Worm (Caenorhabditis elegans): Measurements from ENCODE around the gene pho-13.

pho-13 gene

ce11 chrII:8806921-8807320, at the start of gene pho-13:
pho-13 (minus strand) TSS chrII:8807021.
- TF ChIP-seq B0310.2 (tag; optimal IDR thresholded peaks at IDR 0.05): no peak
- TF ChIP-seq ceh-36 (tag; optimal IDR thresholded peaks at IDR 0.05): no peak
- TF ChIP-seq sea-1 (GFP tag; conservative IDR thresholded peaks at IDR 0.05): no peak
- TF ChIP-seq tbx-37 (GFP tag; conservative IDR thresholded peaks at IDR 0.05): no peak
- no peak for TF ChIP-seq hnd-1 (tag; optimal IDR thresholded peaks at IDR 0.05)
- TF ChIP-seq F13C5.2 (tag; optimal IDR thresholded peaks at IDR 0.05): no peak
- no peak for TF ChIP-seq hmbx-1 (tag; optimal IDR thresholded peaks at IDR 0.05)
- TF ChIP-seq scrt-1 (GFP tag; IDR thresholded peaks at IDR 0.05): no peak
- TF ChIP-seq flt-1 (GFP tag; IDR thresholded peaks at IDR 0.05): no peak
- no peak for TF ChIP-seq tbx-11 (GFP tag; IDR thresholded peaks at IDR 0.05)

DNA sequence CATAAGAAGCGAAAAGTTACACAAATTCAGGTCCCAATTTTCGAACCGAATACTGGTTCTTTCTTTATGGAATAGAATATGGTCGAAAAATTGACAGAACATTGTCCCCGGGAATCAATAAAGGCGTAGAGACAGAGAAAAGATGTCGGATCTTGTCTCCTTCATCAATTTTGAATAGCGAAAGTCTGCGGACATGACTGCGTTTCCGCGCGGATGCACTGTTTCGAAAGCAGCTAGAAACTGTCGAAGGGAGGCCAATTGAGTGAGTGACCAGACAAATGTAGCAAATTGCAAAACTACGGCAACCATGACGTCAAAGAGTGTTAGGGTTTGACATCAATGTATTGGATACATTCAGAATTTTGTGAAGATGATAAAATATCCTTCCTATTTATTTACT, 49.7 kb upstream of the pho-13 start:
- TF ChIP-seq flt-1 (GFP tag; IDR thresholded peaks at IDR 0.05) (no peak), B0310.2 (tag; optimal IDR thresholded peaks at IDR 0.05) (no peak), ceh-36 (tag; optimal IDR thresholded peaks at IDR 0.05) (no peak), hmg-4 (GFP tag; optimal IDR thresholded peaks at IDR 0.05) (no peak), sea-1 (GFP tag; conservative IDR thresholded peaks at IDR 0.05) (no peak), pes-1 (GFP tag; IDR thresholded peaks at IDR 0.05) (no peak), scrt-1 (GFP tag; IDR thresholded peaks at IDR 0.05) (no peak), tbx-37 (GFP tag; conservative IDR thresholded peaks at IDR 0.05) (no peak), aly-1 (tag; optimal IDR thresholded peaks at IDR 0.05) (no peak)

- no peak for TF ChIP-seq aly-1 (tag; optimal IDR thresholded peaks at IDR 0.05)
- TF ChIP-seq sea-1 (GFP tag; conservative IDR thresholded peaks at IDR 0.05): no peak
- TF ChIP-seq ceh-13 (GFP tag; optimal IDR thresholded peaks at IDR 0.05): no peak
- no peak for TF ChIP-seq ama-1 (optimal IDR thresholded peaks at IDR 0.05)
- no peak for TF ChIP-seq hmbx-1 (tag; optimal IDR thresholded peaks at IDR 0.05)
- no peak for TF ChIP-seq tbx-37 (GFP tag; conservative IDR thresholded peaks at IDR 0.05)
- TF ChIP-seq pes-1 (GFP tag; IDR thresholded peaks at IDR 0.05): no peak
- TF ChIP-seq ceh-36 (tag; optimal IDR thresholded peaks at IDR 0.05): no peak
- no peak for TF ChIP-seq B0310.2 (tag; optimal IDR thresholded peaks at IDR 0.05)
- no peak for TF ChIP-seq hmg-4 (GFP tag; optimal IDR thresholded peaks at IDR 0.05)
- no peak for TF ChIP-seq F13C5.2 (tag; optimal IDR thresholded peaks at IDR 0.05)
- TF ChIP-seq scrt-1 (GFP tag; IDR thresholded peaks at IDR 0.05): no peak
Observed at ce11 chrII:8854874-8855273, 48.1 kb upstream of the pho-13 start.

ce11 chrII:8853960-8854359, 47.1 kb upstream of the pho-13 start:
- TF ChIP-seq ceh-36 (tag; optimal IDR thresholded peaks at IDR 0.05): no peak
- TF ChIP-seq F13C5.2 (tag; optimal IDR thresholded peaks at IDR 0.05): no peak
- TF ChIP-seq sea-1 (GFP tag; conservative IDR thresholded peaks at IDR 0.05): no peak
- TF ChIP-seq ama-1 (optimal IDR thresholded peaks at IDR 0.05): no peak
- no peak for TF ChIP-seq tbx-37 (GFP tag; conservative IDR thresholded peaks at IDR 0.05)
- TF ChIP-seq ets-7 (tag; optimal IDR thresholded peaks at IDR 0.05): no peak
- no peak for TF ChIP-seq tbx-11 (GFP tag; IDR thresholded peaks at IDR 0.05)
- TF ChIP-seq hnd-1 (tag; optimal IDR thresholded peaks at IDR 0.05): no peak
- TF ChIP-seq B0310.2 (tag; optimal IDR thresholded peaks at IDR 0.05): no peak
- TF ChIP-seq aly-1 (tag; optimal IDR thresholded peaks at IDR 0.05): no peak
- no peak for TF ChIP-seq scrt-1 (GFP tag; IDR thresholded peaks at IDR 0.05)
- TF ChIP-seq pes-1 (GFP tag; IDR thresholded peaks at IDR 0.05): no peak
- no peak for TF ChIP-seq tra-4 (tag; optimal IDR thresholded peaks at IDR 0.05)
- TF ChIP-seq hmg-4 (GFP tag; optimal IDR thresholded peaks at IDR 0.05): no peak

- TF ChIP-seq aly-1 (tag; optimal IDR thresholded peaks at IDR 0.05) (no peak), sea-1 (GFP tag; conservative IDR thresholded peaks at IDR 0.05) (no peak), hnd-1 (tag; optimal IDR thresholded peaks at IDR 0.05) (no peak), tbx-11 (GFP tag; IDR thresholded peaks at IDR 0.05) (no peak), ceh-13 (GFP tag; optimal IDR thresholded peaks at IDR 0.05) (no peak), hmg-4 (GFP tag; optimal IDR thresholded peaks at IDR 0.05) (no peak), pes-1 (GFP tag; IDR thresholded peaks at IDR 0.05) (no peak), flt-1 (GFP tag; IDR thresholded peaks at IDR 0.05) (no peak), tra-4 (tag; optimal IDR thresholded peaks at IDR 0.05) (no peak), B0310.2 (tag; optimal IDR thresholded peaks at IDR 0.05) (no peak), ceh-36 (tag; optimal IDR thresholded peaks at IDR 0.05) (no peak), hmbx-1 (tag; optimal IDR thresholded peaks at IDR 0.05) (no peak), ama-1 (optimal IDR thresholded peaks at IDR 0.05) (no peak), scrt-1 (GFP tag; IDR thresholded peaks at IDR 0.05) (no peak), tbx-37 (GFP tag; conservative IDR thresholded peaks at IDR 0.05) (no peak), ets-7 (tag; optimal IDR thresholded peaks at IDR 0.05) (no peak), F13C5.2 (tag; optimal IDR thresholded peaks at IDR 0.05) (no peak)
Observed at ce11 chrII:8853238-8853637, 46.4 kb upstream of the pho-13 start.

ce11 chrII:8851996-8852587, 45.3 kb upstream of the pho-13 start, which contains the start of gene oac-46:
oac-46 (minus strand) TSS chrII:8852096.
- TF ChIP-seq tbx-37 (GFP tag; conservative IDR thresholded peaks at IDR 0.05): no peak
- TF ChIP-seq aly-1 (tag; optimal IDR thresholded peaks at IDR 0.05): no peak
- TF ChIP-seq tra-4 (tag; optimal IDR thresholded peaks at IDR 0.05): no peak
- TF ChIP-seq hnd-1 (tag; optimal IDR thresholded peaks at IDR 0.05): no peak
- TF ChIP-seq hmbx-1 (tag; optimal IDR thresholded peaks at IDR 0.05): no peak
- TF ChIP-seq ama-1 (optimal IDR thresholded peaks at IDR 0.05): no peak
- TF ChIP-seq tbx-11 (GFP tag; IDR thresholded peaks at IDR 0.05): no peak

- TF ChIP-seq pes-1 (GFP tag; IDR thresholded peaks at IDR 0.05) (no peak), B0310.2 (tag; optimal IDR thresholded peaks at IDR 0.05) (no peak), ama-1 (optimal IDR thresholded peaks at IDR 0.05) (no peak), aly-1 (tag; optimal IDR thresholded peaks at IDR 0.05) (no peak), hnd-1 (tag; optimal IDR thresholded peaks at IDR 0.05) (no peak), hmg-4 (GFP tag; optimal IDR thresholded peaks at IDR 0.05) (no peak), flt-1 (GFP tag; IDR thresholded peaks at IDR 0.05) (no peak), scrt-1 (GFP tag; IDR thresholded peaks at IDR 0.05) (no peak), tbx-37 (GFP tag; conservative IDR thresholded peaks at IDR 0.05) (no peak), hmbx-1 (tag; optimal IDR thresholded peaks at IDR 0.05) (no peak), ceh-13 (GFP tag; optimal IDR thresholded peaks at IDR 0.05) (no peak), F13C5.2 (tag; optimal IDR thresholded peaks at IDR 0.05) (no peak), sea-1 (GFP tag; conservative IDR thresholded peaks at IDR 0.05) (no peak), ceh-36 (tag; optimal IDR thresholded peaks at IDR 0.05) (no peak)
Observed at ce11 chrII:8848984-8849383, 42.2 kb upstream of the pho-13 start.

Data from whole organism, early embryonic.